Fruit fly (Drosophila melanogaster): ENCODE results near the gene CG7800.

DNA sequence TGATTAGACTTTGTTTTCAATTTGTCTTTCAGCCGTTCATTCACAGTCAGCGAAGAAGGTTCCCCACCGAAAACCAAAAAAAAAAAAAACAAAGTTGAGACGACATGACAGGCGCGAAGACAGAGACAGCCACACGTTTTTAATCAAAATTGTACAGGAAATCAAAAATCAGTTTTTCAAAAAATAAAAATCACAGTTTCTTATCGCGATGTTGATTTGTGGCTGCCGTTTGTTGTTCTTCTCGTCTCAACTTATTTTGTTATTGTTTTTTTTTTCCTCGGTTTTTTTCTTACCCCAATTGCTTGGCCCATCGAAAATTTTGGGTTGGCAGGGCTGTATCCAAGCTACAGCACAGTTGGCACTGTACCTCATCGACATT, 10.5 kb upstream of the CG7800 start:
- no peak for TF ChIP-seq topi (GFP tag; optimal IDR thresholded peaks at IDR 0.05)
- TF ChIP-seq ss (GFP tag; optimal IDR thresholded peaks at IDR 0.05) = no peak
- no peak for TF ChIP-seq CG15336 (GFP tag; IDR thresholded peaks at IDR 0.05)
- TF ChIP-seq eg (GFP tag; IDR thresholded peaks at IDR 0.05) = no peak
